Worm (Caenorhabditis elegans) whole organism, young adult: Measurements from ENCODE around the gene F52C6.3.

Source experiments
- B0261.1 ChIP-seq: sonication (generic microtip); optimal IDR thresholded peaks from 2 replicates; lab custom pipeline; 2016; ENCODE audit warnings: mild to moderate bottlenecking, missing genetic modification characterization, moderate library complexity, missing compliant biosample characterization
- B0336.3 ChIP-seq: fragments of 200-800 bp; sonication (Bioruptor generic); IDR thresholded peaks from 2 replicates; pipeline ENCODE4 v1.3.6; 2022; ENCODE audit warnings: missing genetic modification characterization, missing compliant biosample characterization
- F10E7.11 ChIP-seq: sonication (generic microtip); optimal IDR thresholded peaks from 2 replicates; lab custom pipeline; 2017; ENCODE audit warnings: mild to moderate bottlenecking, missing genetic modification characterization, moderate library complexity, missing compliant biosample characterization
- F33H1.4 ChIP-seq: fragments of 200-800 bp; sonication (Bioruptor generic); IDR thresholded peaks from 2 replicates; pipeline ENCODE4 v1.3.6; 2022; ENCODE audit warnings: missing genetic modification reagents, missing genetic modification characterization, missing compliant biosample characterization
- F55B11.4 ChIP-seq: sonication (generic microtip); optimal IDR thresholded peaks from 2 replicates; lab custom pipeline; 2016; ENCODE audit warnings: missing compliant biosample characterization, missing genetic modification characterization, borderline replicate concordance; ENCODE audit not compliant: insufficient read depth
- F57C9.4 ChIP-seq: sonication (generic microtip); optimal IDR thresholded peaks from 2 replicates; lab custom pipeline; 2017; ENCODE audit warnings: mild to moderate bottlenecking, missing genetic modification characterization, missing compliant biosample characterization
- Y56A3A.18 ChIP-seq: fragments of 200-800 bp; sonication (Bioruptor generic); IDR thresholded peaks from 2 replicates; pipeline ENCODE4 v1.3.6; 2022; ENCODE audit warnings: missing genetic modification reagents, missing genetic modification characterization, missing compliant biosample characterization
- Y67H2A.10 ChIP-seq: fragments of 200-800 bp; sonication (Bioruptor generic); conservative IDR thresholded peaks from 2 replicates; pipeline ENCODE4 v1.3.6; 2022; ENCODE audit warnings: missing genetic modification reagents, missing genetic modification characterization, missing compliant biosample characterization
- Y79H2A.3 ChIP-seq: fragments of 200-800 bp; sonication (Bioruptor generic); conservative IDR thresholded peaks from 2 replicates; pipeline ENCODE4 v1.3.6; 2022; ENCODE audit warnings: missing genetic modification reagents, missing genetic modification characterization, missing compliant biosample characterization
- aptf-2 ChIP-seq: fragments of 200-800 bp; sonication (Bioruptor generic); conservative IDR thresholded peaks from 2 replicates; pipeline ENCODE4 v1.3.6; 2022; ENCODE audit warnings: missing genetic modification reagents, missing genetic modification characterization, missing compliant biosample characterization
- attf-5 ChIP-seq: fragments of 200-800 bp; sonication (Bioruptor generic); optimal IDR thresholded peaks from 2 replicates; lab custom pipeline; 2018; ENCODE audit warnings: mild to moderate bottlenecking, missing genetic modification characterization, missing compliant biosample characterization
- bed-2 ChIP-seq: fragments of 200-800 bp; sonication (Bioruptor generic); IDR thresholded peaks from 2 replicates; pipeline ENCODE4 v1.3.6; 2022; ENCODE audit warnings: missing genetic modification reagents, missing genetic modification characterization, missing compliant biosample characterization
- ccch-3 ChIP-seq: fragments of 200-800 bp; sonication (Bioruptor generic); optimal IDR thresholded peaks from 2 replicates; lab custom pipeline; 2018; ENCODE audit warnings: mild to moderate bottlenecking, missing genetic modification characterization, missing compliant biosample characterization
- ceh-27 ChIP-seq: fragments of 200-800 bp; sonication (Bioruptor generic); optimal IDR thresholded peaks from 2 replicates; lab custom pipeline; 2018; ENCODE audit warnings: mild to moderate bottlenecking, missing genetic modification characterization, moderate library complexity, missing compliant biosample characterization
- chd-7 ChIP-seq: sonication (generic microtip); optimal IDR thresholded peaks from 2 replicates; lab custom pipeline; 2016; ENCODE audit warnings: mild to moderate bottlenecking, missing genetic modification characterization, moderate library complexity, missing compliant biosample characterization
- dpl-1 ChIP-seq: fragments of 150-350 bp; optimal IDR thresholded peaks from 2 replicates; lab custom pipeline; 2014; ENCODE audit warnings: missing biosample characterization, missing genetic modification reagents, missing genetic modification characterization
- egl-44 ChIP-seq: fragments of 200-800 bp; sonication (Bioruptor generic); IDR thresholded peaks from 2 replicates; pipeline ENCODE4 v1.3.6; 2022; ENCODE audit warnings: missing genetic modification reagents, missing genetic modification characterization, missing compliant biosample characterization
- ekl-4 ChIP-seq: fragments of 200-800 bp; sonication (Bioruptor generic); IDR thresholded peaks from 2 replicates; pipeline ENCODE4 v1.3.6; 2022; ENCODE audit warnings: missing genetic modification reagents, missing genetic modification characterization, missing compliant biosample characterization
- ets-4 ChIP-seq: fragments of 200-800 bp; sonication (Bioruptor generic); optimal IDR thresholded peaks from 2 replicates; lab custom pipeline; 2018; ENCODE audit warnings: mild to moderate bottlenecking, missing genetic modification characterization, missing compliant biosample characterization
- fkh-3 ChIP-seq: sonication (generic microtip); optimal IDR thresholded peaks from 2 replicates; lab custom pipeline; 2016; ENCODE audit warnings: mild to moderate bottlenecking, missing genetic modification characterization, missing compliant biosample characterization
- him-1 ChIP-seq: sonication (generic microtip); optimal IDR thresholded peaks from 2 replicates; lab custom pipeline; 2016; ENCODE audit warnings: missing genotype, missing genetic modification reagents, missing genetic modification characterization, missing compliant biosample characterization
- hlh-26 ChIP-seq: fragments of 200-800 bp; sonication (Bioruptor generic); conservative IDR thresholded peaks from 2 replicates; pipeline ENCODE4 v1.3.6; 2022; ENCODE audit warnings: missing genetic modification reagents, missing genetic modification characterization, missing compliant biosample characterization
- lin-26 ChIP-seq: fragments of 200-800 bp; sonication (Bioruptor generic); IDR thresholded peaks from 2 replicates; pipeline ENCODE4 v1.3.6; 2022; ENCODE audit warnings: missing genetic modification reagents, missing genetic modification characterization, missing compliant biosample characterization
- lir-1 ChIP-seq: fragments of 200-800 bp; sonication (Bioruptor generic); conservative IDR thresholded peaks from 2 replicates; pipeline ENCODE4 v1.3.6; 2022; ENCODE audit warnings: missing genetic modification reagents, missing genetic modification characterization, missing compliant biosample characterization
- lsy-27 ChIP-seq: sonication (generic microtip); optimal IDR thresholded peaks from 2 replicates; lab custom pipeline; 2017; ENCODE audit warnings: missing genetic modification characterization, mild to moderate bottlenecking, missing compliant biosample characterization, antibody characterized with exemption, missing genotype, borderline replicate concordance; ENCODE audit not compliant: insufficient read depth
- madf-3 ChIP-seq: fragments of 200-800 bp; sonication (Bioruptor generic); IDR thresholded peaks from 2 replicates; pipeline ENCODE4 v1.3.6; 2022; ENCODE audit warnings: missing genetic modification reagents, missing genetic modification characterization, missing compliant biosample characterization
- nhr-120 ChIP-seq: fragments of 200-800 bp; sonication (Bioruptor generic); IDR thresholded peaks from 2 replicates; pipeline ENCODE4 v1.3.6; 2022; ENCODE audit warnings: missing genetic modification characterization, missing compliant biosample characterization
- nhr-27 ChIP-seq: fragments of 200-800 bp; sonication (Bioruptor generic); optimal IDR thresholded peaks from 2 replicates; lab custom pipeline; 2018; ENCODE audit warnings: mild to moderate bottlenecking, missing genetic modification characterization, moderate library complexity, missing compliant biosample characterization
- snpc-1.1 ChIP-seq: sonication (generic microtip); optimal IDR thresholded peaks from 2 replicates; lab custom pipeline; 2017; ENCODE audit warnings: missing genetic modification characterization, mild to moderate bottlenecking, missing compliant biosample characterization, antibody characterized with exemption, moderate library complexity, missing genotype, missing genetic modification reagents; ENCODE audit not compliant: insufficient read depth
- snpc-1.3 ChIP-seq: sonication (generic microtip); optimal IDR thresholded peaks from 2 replicates; lab custom pipeline; 2017; ENCODE audit warnings: missing genetic modification characterization, mild to moderate bottlenecking, missing compliant biosample characterization, antibody characterized with exemption, moderate library complexity, missing genotype, missing genetic modification reagents; ENCODE audit not compliant: insufficient read depth
- snpc-3.4 ChIP-seq: sonication (generic microtip); optimal IDR thresholded peaks from 2 replicates; lab custom pipeline; 2017; ENCODE audit warnings: missing genetic modification characterization, mild to moderate bottlenecking, missing compliant biosample characterization, antibody characterized with exemption, moderate library complexity, missing genotype, missing genetic modification reagents
- snpc-4 ChIP-seq, 5 experiments: fragments of 150-350 bp in 1 of 5; sonication (generic microtip) in 4 of 5; optimal IDR thresholded peaks; 2 replicates each; lab custom pipeline; 2014 to 2018; ENCODE audit warnings: missing genetic modification characterization in 5 of 5, missing biosample characterization in 3 of 5, antibody characterized with exemption in 2 of 5, mild to moderate bottlenecking in 2 of 5, missing compliant biosample characterization in 2 of 5, missing genotype in 2 of 5, moderate library complexity in 2 of 5, missing genetic modification reagents in 1 of 5
- tbp1 ChIP-seq: fragments of 200-800 bp; sonication (Bioruptor generic); optimal IDR thresholded peaks from 2 replicates; lab custom pipeline; 2018; ENCODE audit warnings: mild to moderate bottlenecking, missing genetic modification characterization, missing compliant biosample characterization
- tlf-1 ChIP-seq: fragments of 200-800 bp; sonication (Bioruptor generic); optimal IDR thresholded peaks from 2 replicates; lab custom pipeline; 2018; ENCODE audit warnings: mild to moderate bottlenecking, missing genetic modification characterization, missing compliant biosample characterization
- ztf-18 ChIP-seq: sonication (generic microtip); optimal IDR thresholded peaks from 2 replicates; lab custom pipeline; 2016; ENCODE audit warnings: missing genotype, mild to moderate bottlenecking, missing genetic modification characterization, missing compliant biosample characterization
- ztf-22 ChIP-seq: fragments of 200-800 bp; sonication (Bioruptor generic); optimal IDR thresholded peaks from 2 replicates; lab custom pipeline; 2018; ENCODE audit warnings: mild to moderate bottlenecking, missing genetic modification characterization, moderate library complexity, missing compliant biosample characterization

The F52C6.3 gene

ce11 chrII:1893912-1894311, 30.6 kb upstream of the F52C6.3 start, which contains the start of gene C16C4.1:
Gene C16C4.1 (plus strand): TSS chrII:1894212.
- no peak for TF ChIP-seq hlh-26 (GFP tag; lab: Robert Waterston, UW)

DNA sequence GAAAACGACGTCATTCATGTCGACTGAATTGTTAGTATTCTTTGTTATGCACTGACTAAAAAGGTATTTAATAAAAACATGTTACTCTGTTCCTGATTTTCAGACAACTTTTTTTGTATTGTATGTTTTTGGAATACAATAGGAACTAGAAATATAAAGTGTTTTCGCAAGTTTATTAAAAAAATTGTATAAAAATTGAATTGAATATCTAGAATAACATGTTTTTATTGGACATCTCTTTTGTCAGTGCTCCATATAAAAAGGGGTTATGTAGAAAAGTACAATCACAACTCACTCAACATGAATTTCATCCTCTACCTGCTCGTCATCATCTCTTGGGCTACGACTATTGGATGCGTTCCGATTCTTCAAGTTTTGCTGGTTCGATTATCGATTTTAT, 29.3 kb upstream of the F52C6.3 start, which contains the start of gene C46F9.5:
TSS of gene C46F9.5 (plus strand) at position 301 of the 400 bp plus-strand sequence.
- TF ChIP-seq tlf-1 (no peak), B0261.1 (no peak), fkh-3 (tag; lab: Kevin White, UChicago) (no peak), lir-1 (no peak), ccch-3 (GFP tag; lab: Kevin White, UChicago) (no peak), aptf-2 (no peak), hlh-26 (GFP tag; lab: Robert Waterston, UW) (no peak), Y56A3A.18 (GFP tag; lab: Robert Waterston, UW) (no peak), ceh-27 (GFP tag; lab: Kevin White, UChicago) (no peak), ekl-4 (no peak), bed-2 (no peak)
- TF ChIP-seq, all 124 proteins: peak for 0

- TF ChIP-seq snpc-1.1 (no peak), F55B11.4 (tag; lab: Kevin White, UChicago) (no peak), Y56A3A.18 (GFP tag; lab: Robert Waterston, UW) (no peak), him-1 (tag; lab: Kevin White, UChicago) (no peak), egl-44 (GFP tag; lab: Robert Waterston, UW) (no peak), chd-7 (tag; lab: Kevin White, UChicago) (no peak), F10E7.11 (no peak), snpc-4 (GFP tag; optimal IDR thresholded peaks at IDR 0.05; lab: Kevin White, UChicago) (no peak), snpc-4 (tag; optimal IDR thresholded peaks at IDR 0.05; lab: Kevin White, UChicago) (no peak), tbp1 (GFP tag; lab: Kevin White, UChicago) (no peak), nhr-120 (GFP tag; lab: Robert Waterston, UW) (no peak)
These were observed 28.8 kb upstream of the F52C6.3 start, which contains the start of gene math-25 for ce11 chrII:1895762-1896161. Gene math-25 (plus strand): TSS chrII:1896062.

ce11 chrII:1897936-1898335, 26.6 kb upstream of the F52C6.3 start, which contains the start of gene C46F9.6:
Gene C46F9.6 (plus strand): TSS chrII:1898236.
- TF ChIP-seq Y79H2A.3 (GFP tag; lab: Robert Waterston, UW) (no peak), ceh-27 (GFP tag; lab: Kevin White, UChicago) (no peak), F33H1.4 (no peak), snpc-1.3 (tag; lab: Kevin White, UChicago) (no peak), snpc-3.4 (no peak), Y67H2A.10 (no peak), lin-26 (GFP tag; lab: Robert Waterston, UW) (no peak), dpl-1 (GFP tag; lab: Kevin White, UChicago) (no peak), bed-2 (no peak), attf-5 (GFP tag; lab: Kevin White, UChicago) (no peak), nhr-27 (no peak), ztf-22 (no peak), B0336.3 (GFP tag; lab: Robert Waterston, UW) (no peak), F57C9.4 (no peak), madf-3 (GFP tag; lab: Robert Waterston, UW) (no peak), aptf-2 (no peak), ztf-18 (tag; lab: Kevin White, UChicago) (no peak), lsy-27 (tag; lab: Kevin White, UChicago) (no peak), ets-4 (no peak), him-1 (tag; lab: Kevin White, UChicago) (no peak)
